Worm (Caenorhabditis elegans) whole organism, L3 larva: ENCODE measurements around the gene T22H9.1.

Source experiments
- aly-2 ChIP-seq: fragments of 150-350 bp; optimal IDR thresholded peaks from 2 replicates; lab custom pipeline; 2014; ENCODE audit warnings: missing biosample characterization, missing genetic modification characterization
- ceh-16 ChIP-seq: sonication (generic microtip); optimal IDR thresholded peaks from 2 replicates; lab custom pipeline; 2017; ENCODE audit warnings: missing biosample characterization, missing genetic modification characterization
- fos-1 ChIP-seq: fragments of 150-350 bp; optimal IDR thresholded peaks from 2 replicates; lab custom pipeline; 2014; ENCODE audit warnings: missing biosample characterization, missing genetic modification characterization
- lin-39 ChIP-seq: fragments of 150-350 bp; optimal IDR thresholded peaks from 2 replicates; lab custom pipeline; 2018; ENCODE audit warnings: missing biosample characterization, missing genetic modification reagents, missing genetic modification characterization
- lsy-12 ChIP-seq: sonication (generic microtip); optimal IDR thresholded peaks from 2 replicates; lab custom pipeline; 2016; ENCODE audit warnings: mild to moderate bottlenecking, missing genetic modification characterization, missing compliant biosample characterization
- nhr-11 ChIP-seq: fragments of 150-350 bp; optimal IDR thresholded peaks from 2 replicates; lab custom pipeline; 2014; ENCODE audit warnings: missing biosample characterization, missing genetic modification characterization
- nhr-23 ChIP-seq: fragments of 150-350 bp; optimal IDR thresholded peaks from 2 replicates; lab custom pipeline; 2014; ENCODE audit warnings: missing biosample characterization, missing genetic modification reagents, missing genetic modification characterization
- nhr-237 ChIP-seq: fragments of 150-350 bp; optimal IDR thresholded peaks from 2 replicates; lab custom pipeline; 2014; ENCODE audit warnings: missing biosample characterization, missing genetic modification characterization
- pha-4 ChIP-seq: fragments of 150-350 bp; optimal IDR thresholded peaks from 2 replicates; lab custom pipeline; 2014; ENCODE audit warnings: missing biosample characterization, missing genetic modification reagents, missing genetic modification characterization
- tbx-2 ChIP-seq: sonication (generic microtip); optimal IDR thresholded peaks from 2 replicates; lab custom pipeline; 2016; ENCODE audit warnings: mild to moderate bottlenecking, missing genetic modification characterization, missing compliant biosample characterization
- unc-39 ChIP-seq: sonication (generic microtip); optimal IDR thresholded peaks from 4 replicates; lab custom pipeline; 2017; ENCODE audit warnings: missing biosample characterization, missing genetic modification characterization

ce11 chrV:364650-365049 is 5.1 kb downstream of the T22H9.1 start, which contains the start of gene mltn-6:
- TF ChIP-seq unc-39 (tag; lab: Kevin White, UChicago), result no peak
- TF ChIP-seq ceh-16, result no peak
- no peak for TF ChIP-seq aly-2 (tag; lab: Kevin White, UChicago)
- TF ChIP-seq lin-39 (tag; lab: Kevin White, UChicago), result no peak
- no peak for TF ChIP-seq nhr-237
- TF ChIP-seq lsy-12 (tag; lab: Kevin White, UChicago), result no peak
- TF ChIP-seq nhr-11 (tag; lab: Kevin White, UChicago), result no peak
- TF ChIP-seq fos-1 (tag; lab: Kevin White, UChicago), result no peak
- TF ChIP-seq pha-4 (tag; lab: Kevin White, UChicago), result no peak
- no peak for TF ChIP-seq tbx-2 (tag; lab: Kevin White, UChicago)
- TF ChIP-seq nhr-23, result no peak
